Worm (Caenorhabditis elegans) whole organism, L3 larva: ENCODE results near the gene col-175.

Source experiments
- R02D3.7 ChIP-seq: fragments of 150-350 bp; optimal IDR thresholded peaks from 2 replicates; lab custom pipeline; 2014; ENCODE audit warnings: missing biosample characterization, missing genetic modification characterization
- ama-1 ChIP-seq: fragments of 150-350 bp; optimal IDR thresholded peaks from 2 replicates; lab custom pipeline; 2018
- daf-12 ChIP-seq: fragments of 150-350 bp; optimal IDR thresholded peaks from 2 replicates; lab custom pipeline; 2014; ENCODE audit warnings: missing biosample characterization, missing genetic modification reagents, missing genetic modification characterization
- egl-27 ChIP-seq: sonication (generic microtip); optimal IDR thresholded peaks from 4 replicates; lab custom pipeline; 2017; ENCODE audit warnings: missing biosample characterization, missing genetic modification reagents, missing genetic modification characterization
- elt-3 ChIP-seq, 3 experiments: fragments of 150-350 bp in 1 of 3; sonication (generic microtip) in 2 of 3; optimal IDR thresholded peaks; 2 replicates in 2 of 3; 4 replicates in 1 of 3; lab custom pipeline; 2014 to 2017; ENCODE audit warnings: missing biosample characterization in 3 of 3, missing genetic modification characterization in 3 of 3
- fos-1 ChIP-seq: fragments of 150-350 bp; optimal IDR thresholded peaks from 2 replicates; lab custom pipeline; 2014; ENCODE audit warnings: missing biosample characterization, missing genetic modification characterization
- nfya-1 ChIP-seq: sonication (generic microtip); optimal IDR thresholded peaks from 2 replicates; lab custom pipeline; 2017; ENCODE audit warnings: missing genetic modification characterization, mild to moderate bottlenecking, missing compliant biosample characterization, antibody characterized with exemption, moderate library complexity; ENCODE audit not compliant: insufficient read depth
- nhr-23 ChIP-seq: fragments of 150-350 bp; optimal IDR thresholded peaks from 2 replicates; lab custom pipeline; 2014; ENCODE audit warnings: missing biosample characterization, missing genetic modification reagents, missing genetic modification characterization
- nhr-76 ChIP-seq: fragments of 150-350 bp; sonication (generic microtip); optimal IDR thresholded peaks from 5 replicates; lab custom pipeline; 2014; ENCODE audit warnings: missing biosample characterization, missing genetic modification characterization
- nhr-77 ChIP-seq: fragments of 150-350 bp; optimal IDR thresholded peaks from 2 replicates; lab custom pipeline; 2014; ENCODE audit warnings: missing biosample characterization, missing genetic modification characterization
- pqm-1 ChIP-seq: fragments of 150-350 bp; optimal IDR thresholded peaks from 2 replicates; lab custom pipeline; 2017; ENCODE audit warnings: missing biosample characterization, missing genetic modification characterization, inconsistent platforms
- snpc-4 ChIP-seq: fragments of 150-350 bp; optimal IDR thresholded peaks from 2 replicates; lab custom pipeline; 2014; ENCODE audit warnings: missing biosample characterization, missing genetic modification characterization
- tbx-2 ChIP-seq: sonication (generic microtip); optimal IDR thresholded peaks from 2 replicates; lab custom pipeline; 2016; ENCODE audit warnings: mild to moderate bottlenecking, missing genetic modification characterization, missing compliant biosample characterization

DNA sequence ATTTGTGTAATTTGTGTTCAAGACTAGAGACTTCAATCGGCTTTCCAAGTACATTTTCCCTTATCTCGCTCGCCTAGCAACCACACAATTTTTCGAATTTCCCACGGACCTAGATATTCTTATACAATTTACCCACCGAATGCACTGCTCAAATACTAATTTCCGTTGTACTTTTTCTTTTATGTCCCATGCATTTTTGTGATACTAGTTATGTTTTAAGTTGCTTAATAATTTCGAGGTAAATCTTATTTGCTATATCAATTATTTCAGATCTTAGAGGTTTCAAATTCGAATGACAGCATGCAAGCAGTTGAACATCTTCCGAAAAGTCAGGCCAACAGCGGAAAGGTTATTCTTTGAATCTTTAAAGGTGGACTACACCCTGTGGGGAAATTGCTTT, 25.1 kb upstream of the col-175 start, which contains the start of gene F18G5.1:
- TF ChIP-seq tbx-2 (tag; lab: Kevin White, UChicago), result no peak
- TF ChIP-seq elt-3 (tag; optimal IDR thresholded peaks at IDR 0.05; lab: Kevin White, UChicago), result no peak
- no peak for TF ChIP-seq ama-1
- no peak for TF ChIP-seq daf-12 (tag; lab: Kevin White, UChicago)
- TF ChIP-seq snpc-4 (tag; lab: Kevin White, UChicago), result no peak
- TF ChIP-seq egl-27 (tag; lab: Kevin White, UChicago), result no peak
- TF ChIP-seq R02D3.7 (tag; lab: Kevin White, UChicago), result no peak
- TF ChIP-seq nhr-77 (tag; lab: Kevin White, UChicago), result no peak
- no peak for TF ChIP-seq nhr-76 (tag; lab: Kevin White, UChicago)
- no peak for TF ChIP-seq fos-1 (tag; lab: Kevin White, UChicago)
- TF ChIP-seq nfya-1 (tag; lab: Kevin White, UChicago), result no peak
- TF ChIP-seq pqm-1 (tag; lab: Kevin White, UChicago), result no peak
- TF ChIP-seq nhr-23, result no peak
